Fruit fly (Drosophila melanogaster) whole organism, pupa: Measurements from ENCODE around the gene poe.

ENCODE experiments used
- CG10348 ChIP-seq: fragments of 200-800 bp; sonication (Bioruptor generic); IDR thresholded peaks from 2 replicates; pipeline ENCODE4 v1.3.6; 2022; ENCODE audit warnings: missing biosample characterization, missing genetic modification characterization
- CG12605 ChIP-seq: fragments of 200-800 bp; sonication (Bioruptor generic); IDR thresholded peaks from 2 replicates; pipeline ENCODE4 v1.3.6; 2022; ENCODE audit warnings: missing biosample characterization, missing genetic modification characterization
- CG13204 ChIP-seq: fragments of 200-800 bp; sonication (Bioruptor generic); optimal IDR thresholded peaks from 2 replicates; lab custom pipeline; 2018; ENCODE audit warnings: missing biosample characterization, mild to moderate bottlenecking, missing genetic modification characterization, moderate library complexity
- CG32121 ChIP-seq: fragments of 200-800 bp; sonication (Bioruptor generic); IDR thresholded peaks from 2 replicates; pipeline ENCODE4 v1.3.6; 2022; ENCODE audit warnings: missing biosample characterization, missing genetic modification characterization
- CG34367 ChIP-seq: fragments of 200-800 bp; sonication (Bioruptor generic); optimal IDR thresholded peaks from 2 replicates; lab custom pipeline; 2018; ENCODE audit warnings: missing biosample characterization, mild to moderate bottlenecking, missing genetic modification characterization
- CG9948 ChIP-seq: fragments of 200-800 bp; sonication (Bioruptor generic); optimal IDR thresholded peaks from 2 replicates; lab custom pipeline; 2018; ENCODE audit warnings: missing biosample characterization, mild to moderate bottlenecking, missing genetic modification characterization, moderate library complexity
- EcR ChIP-seq: fragments of 200-800 bp; sonication (Bioruptor generic); optimal IDR thresholded peaks from 3 replicates; lab custom pipeline; 2019; ENCODE audit warnings: missing biosample characterization, missing genetic modification characterization, mild to moderate bottlenecking, moderate library complexity, missing genetic modification reagents
- Pif1B ChIP-seq: fragments of 200-800 bp; sonication (Bioruptor generic); optimal IDR thresholded peaks from 3 replicates; lab custom pipeline; 2016; ENCODE audit warnings: missing biosample characterization, missing genetic modification characterization
- Snoo ChIP-seq: fragments of 200-800 bp; sonication (Bioruptor generic); optimal IDR thresholded peaks from 3 replicates; lab custom pipeline; 2017; ENCODE audit warnings: missing biosample characterization, mild to moderate bottlenecking, missing genetic modification characterization, inconsistent platforms
- fd96Ca ChIP-seq: fragments of 200-800 bp; sonication (Bioruptor generic); IDR thresholded peaks from 3 replicates; pipeline ENCODE4 v1.3.6; 2022; ENCODE audit warnings: missing biosample characterization, missing genetic modification characterization
- rn ChIP-seq: fragments of 200-800 bp; sonication (Bioruptor generic); IDR thresholded peaks from 2 replicates; pipeline ENCODE4 v1.3.6; 2022; ENCODE audit warnings: missing biosample characterization, missing genetic modification characterization

dm6 chr2L:8030102-8030501 lies 41.3 kb downstream of the poe start:
- TF ChIP-seq EcR (GFP tag; lab: Kevin White, UChicago) (no peak), CG9948 (tag; lab: Kevin White, UChicago) (no peak), CG12605 (GFP tag; lab: Robert Waterston, UW) (no peak), CG32121 (GFP tag; lab: Robert Waterston, UW) (no peak), Pif1B (GFP tag; lab: Kevin White, UChicago) (no peak), rn (GFP tag; lab: Robert Waterston, UW) (no peak), CG10348 (GFP tag; lab: Robert Waterston, UW) (no peak), fd96Ca (GFP tag; lab: Robert Waterston, UW) (no peak), CG13204 (GFP tag; lab: Kevin White, UChicago) (no peak), CG34367 (tag; lab: Kevin White, UChicago) (no peak), Snoo (tag; lab: Kevin White, UChicago) (no peak)
